Worm (Caenorhabditis elegans): ENCODE measurements around the gene oac-23.
"Not testable (repeated sequence)": the region's sequence is repeated elsewhere in the genome, so short reads cannot be mapped to it uniquely, and the experiment has no call there.

- TF ChIP-seq nhr-25 (tag; optimal IDR thresholded peaks at IDR 0.05); nhr-11 (tag; optimal IDR thresholded peaks at IDR 0.05); snpc-4 (tag; optimal IDR thresholded peaks at IDR 0.05); unc-62 (GFP tag; optimal IDR thresholded peaks at IDR 0.05); ztf-11 (tag; optimal IDR thresholded peaks at IDR 0.05): not testable (repeated sequence)
These were observed 51.2 kb downstream of the oac-23 start, which contains the start of gene clec-70 for ce11 chrIV:3932408-3932807.

All from whole organism, L3 larva.